Worm (Caenorhabditis elegans) whole organism, L4 larva: ENCODE data around the gene T19B10.2.

Source experiments
- dpl-1 ChIP-seq: fragments of 150-350 bp; optimal IDR thresholded peaks from 2 replicates; lab custom pipeline; 2014; ENCODE audit warnings: missing biosample characterization, missing genetic modification reagents, missing genetic modification characterization
- egl-27 ChIP-seq: sonication (generic microtip); optimal IDR thresholded peaks from 3 replicates; lab custom pipeline; 2017; ENCODE audit warnings: missing biosample characterization, missing genetic modification reagents, missing genetic modification characterization
- mep-1 ChIP-seq: fragments of 150-350 bp; sonication (generic microtip); optimal IDR thresholded peaks from 3 replicates; lab custom pipeline; 2014; ENCODE audit warnings: missing biosample characterization, missing genetic modification characterization
- mxl-3 ChIP-seq: fragments of 200-800 bp; sonication (Bioruptor generic); optimal IDR thresholded peaks from 2 replicates; lab custom pipeline; 2018; ENCODE audit warnings: mild to moderate bottlenecking, missing genetic modification characterization, missing compliant biosample characterization
- nhr-25 ChIP-seq: sonication (generic microtip); optimal IDR thresholded peaks from 2 replicates; lab custom pipeline; 2017; ENCODE audit warnings: missing genetic modification characterization, mild to moderate bottlenecking, missing compliant biosample characterization, antibody characterized with exemption, moderate library complexity, borderline replicate concordance; ENCODE audit not compliant: insufficient read depth
- nhr-28 ChIP-seq: fragments of 150-350 bp; optimal IDR thresholded peaks from 2 replicates; lab custom pipeline; 2014; ENCODE audit warnings: missing biosample characterization, missing genetic modification characterization

ce11 chrV:11231177-11231576 is 10.1 kb downstream of the T19B10.2 start:
- no peak for TF ChIP-seq dpl-1 (GFP tag; lab: Kevin White, UChicago)
- TF ChIP-seq nhr-28 (tag; lab: Kevin White, UChicago) = peak; percentile 39
- no peak for TF ChIP-seq mep-1 (tag; lab: Kevin White, UChicago)
- no peak for TF ChIP-seq egl-27
- no peak for TF ChIP-seq mxl-3 (GFP tag; lab: Kevin White, UChicago)
- no peak for TF ChIP-seq nhr-25 (tag; lab: Kevin White, UChicago)
